Fruit fly (Drosophila melanogaster): ENCODE results near the gene CG46339.
A peak's percentile ranks its signal among the peaks of the same experiment; 100 is the strongest.

Gene CG46339

dm6 chr3R:26952200-26952856 is 36.8 kb downstream of the CG46339 start (continued):
- TF ChIP-seq pan (optimal IDR thresholded peaks at IDR 0.05), result no peak
- TF ChIP-seq pan (GFP tag; optimal IDR thresholded peaks at IDR 0.05 in 1 of 2, IDR thresholded peaks at IDR 0.05 in 1 of 2), result no peak
- no peak for TF ChIP-seq CG9727 (GFP tag; optimal IDR thresholded peaks at IDR 0.05)
- TF ChIP-seq Bgb (GFP tag; IDR thresholded peaks at IDR 0.05; ENCODE audit: partially characterized antibody), result no peak
- TF ChIP-seq repo (GFP tag; optimal IDR thresholded peaks at IDR 0.05), result no peak
- no peak for TF ChIP-seq fd102C (GFP tag; optimal IDR thresholded peaks at IDR 0.05)
- no peak for TF ChIP-seq CG30431 (GFP tag; optimal IDR thresholded peaks at IDR 0.05)
- TF ChIP-seq CG34422 (GFP tag; IDR thresholded peaks at IDR 0.05), result no peak
- TF ChIP-seq lilli (GFP tag; optimal IDR thresholded peaks at IDR 0.05), result peak; percentile 61
- TF ChIP-seq NfI (GFP tag; optimal IDR thresholded peaks at IDR 0.05), result no peak
- TF ChIP-seq fd64A (GFP tag; optimal IDR thresholded peaks at IDR 0.05), result no peak
- peak; percentile 25 for TF ChIP-seq CG7556 (GFP tag; optimal IDR thresholded peaks at IDR 0.05)
- TF ChIP-seq CG13123 (GFP tag; optimal IDR thresholded peaks at IDR 0.05), result no peak
- no peak for TF ChIP-seq CG8089 (GFP tag; optimal IDR thresholded peaks at IDR 0.05)
- TF ChIP-seq Myb (GFP tag; optimal IDR thresholded peaks at IDR 0.05), result no peak
- peak; percentile 74 for TF ChIP-seq cwo (GFP tag; optimal IDR thresholded peaks at IDR 0.05)
- TF ChIP-seq Camta (GFP tag; optimal IDR thresholded peaks at IDR 0.05), result no peak
- no peak for TF ChIP-seq knrl (GFP tag; IDR thresholded peaks at IDR 0.05; ENCODE audit: partially characterized antibody)
- no peak for TF ChIP-seq yki (optimal IDR thresholded peaks at IDR 0.05)
- no peak for TF ChIP-seq salm (tag; optimal IDR thresholded peaks at IDR 0.05)
- peak; percentile 43 for TF ChIP-seq BtbVII (GFP tag; optimal IDR thresholded peaks at IDR 0.05)
- TF ChIP-seq slou (GFP tag; optimal IDR thresholded peaks at IDR 0.05), result no peak
- peak; percentile 7 for TF ChIP-seq CG1647 (GFP tag; optimal IDR thresholded peaks at IDR 0.05)
- TF ChIP-seq CG3407 (GFP tag; optimal IDR thresholded peaks at IDR 0.05), result no peak
- TF ChIP-seq twi (tag; optimal IDR thresholded peaks at IDR 0.05), result no peak
- no peak for TF ChIP-seq peb (GFP tag; IDR thresholded peaks at IDR 0.05)
- TF ChIP-seq zen (tag; optimal IDR thresholded peaks at IDR 0.05), result no peak
- TF ChIP-seq Jarid2 (GFP tag; optimal IDR thresholded peaks at IDR 0.05), result no peak
- TF ChIP-seq C15 (GFP tag; IDR thresholded peaks at IDR 0.05), result no peak
- no peak for TF ChIP-seq pita (GFP tag; optimal IDR thresholded peaks at IDR 0.05)
- TF ChIP-seq CG6254 (GFP tag; optimal IDR thresholded peaks at IDR 0.05), result no peak
- TF ChIP-seq Sin3A (optimal IDR thresholded peaks at IDR 0.05), result no peak
- no peak for TF ChIP-seq Lpt (GFP tag; optimal IDR thresholded peaks at IDR 0.05)
- TF ChIP-seq CG30403 (GFP tag; optimal IDR thresholded peaks at IDR 0.05), result peak; percentile 45
- no peak for TF ChIP-seq wor (GFP tag; IDR thresholded peaks at IDR 0.05)
- no peak for TF ChIP-seq CG15479 (GFP tag; optimal IDR thresholded peaks at IDR 0.05)
- no peak for TF ChIP-seq Ada2b (GFP tag; IDR thresholded peaks at IDR 0.05)
- TF ChIP-seq CG10543 (GFP tag; optimal IDR thresholded peaks at IDR 0.05), result no peak
- TF ChIP-seq Bteb2 (GFP tag; optimal IDR thresholded peaks at IDR 0.05), result no peak
- no peak for TF ChIP-seq MESR4 (GFP tag; optimal IDR thresholded peaks at IDR 0.05)
- TF ChIP-seq CG3995 (GFP tag; optimal IDR thresholded peaks at IDR 0.05), result peak; percentile 7
- TF ChIP-seq prd (optimal IDR thresholded peaks at IDR 0.05), result no peak
- TF ChIP-seq prd (GFP tag; IDR thresholded peaks at IDR 0.05), result no peak
- no peak for TF ChIP-seq CG6791 (GFP tag; IDR thresholded peaks at IDR 0.05; ENCODE audit: partially characterized antibody)
- TF ChIP-seq Hsf (GFP tag; optimal IDR thresholded peaks at IDR 0.05), result peak; percentile 13
- no peak for TF ChIP-seq CG3847 (GFP tag; IDR thresholded peaks at IDR 0.05)
- no peak for TF ChIP-seq Nf-YB (GFP tag; optimal IDR thresholded peaks at IDR 0.05)
- TF ChIP-seq kni (GFP tag; optimal IDR thresholded peaks at IDR 0.05), result no peak
- no peak for TF ChIP-seq nau (GFP tag; optimal IDR thresholded peaks at IDR 0.05)
- no peak for TF ChIP-seq CG18011 (GFP tag; optimal IDR thresholded peaks at IDR 0.05)
- no peak for TF ChIP-seq B-H1 (GFP tag; IDR thresholded peaks at IDR 0.05)
- no peak for TF ChIP-seq seq (GFP tag; IDR thresholded peaks at IDR 0.05)
